Worm (Caenorhabditis elegans) whole organism, L4 larva: Measurements from ENCODE around the gene F52D2.12.

Experiments used
- F37D6.2 ChIP-seq: sonication (generic microtip); optimal IDR thresholded peaks from 2 replicates; lab custom pipeline; 2016; ENCODE audit warnings: mild to moderate bottlenecking, missing genetic modification characterization, missing compliant biosample characterization
- F44E2.7 ChIP-seq: fragments of 200-800 bp; sonication (Bioruptor generic); IDR thresholded peaks from 2 replicates; pipeline ENCODE4 v2.1.2; 2022; ENCODE audit warnings: missing genetic modification characterization, missing compliant biosample characterization
- Y105C5A.15 ChIP-seq: fragments of 200-800 bp; sonication (Bioruptor generic); IDR thresholded peaks from 2 replicates; pipeline ENCODE4 v1.3.6; 2022; ENCODE audit warnings: missing genetic modification characterization, missing compliant biosample characterization
- Y75B8A.6 ChIP-seq: fragments of 200-800 bp; sonication (Bioruptor generic); IDR thresholded peaks from 2 replicates; pipeline ENCODE4 v1.3.6; 2022; ENCODE audit warnings: missing genetic modification reagents, missing genetic modification characterization, missing compliant biosample characterization
- aha-1 ChIP-seq: fragments of 150-350 bp; peaks from one replicate; lab custom pipeline; 2014; ENCODE audit warnings: missing biosample characterization, missing genetic modification characterization
- aly-2 ChIP-seq: sonication (generic microtip); optimal IDR thresholded peaks from 2 replicates; lab custom pipeline; 2018; ENCODE audit warnings: missing biosample characterization, missing genetic modification characterization
- ama-1 ChIP-seq: fragments of 150-350 bp; optimal IDR thresholded peaks from 2 replicates; lab custom pipeline; 2014; ENCODE audit warnings: inconsistent platforms, mixed read lengths
- arid-1 ChIP-seq: fragments of 200-800 bp; sonication (Bioruptor generic); conservative IDR thresholded peaks from 2 replicates; pipeline ENCODE4 v1.3.6; 2022; ENCODE audit warnings: missing genetic modification reagents, missing genetic modification characterization, missing compliant biosample characterization
- attf-4 ChIP-seq: sonication (generic microtip); optimal IDR thresholded peaks from 3 replicates; lab custom pipeline; 2017; ENCODE audit warnings: missing biosample characterization, missing genetic modification characterization
- ceh-32 ChIP-seq: sonication (generic microtip); optimal IDR thresholded peaks from 2 replicates; lab custom pipeline; 2016; ENCODE audit warnings: mild to moderate bottlenecking, missing genetic modification characterization, missing compliant biosample characterization; ENCODE audit not compliant: poor library complexity
- ces-1 ChIP-seq: fragments of 150-350 bp; sonication (generic microtip); optimal IDR thresholded peaks from 4 replicates; lab custom pipeline; 2014; ENCODE audit warnings: missing biosample characterization, missing genetic modification reagents, missing genetic modification characterization
- daf-16 ChIP-seq, 3 experiments: sonication (generic microtip); optimal IDR thresholded peaks; 2 replicates each; lab custom pipeline; 2016 to 2017; ENCODE audit warnings: missing genetic modification characterization in 3 of 3, missing genetic modification reagents in 3 of 3, mild to moderate bottlenecking in 2 of 3, missing compliant biosample characterization in 2 of 3, missing biosample characterization in 1 of 3, moderate library complexity in 1 of 3
- dmd-8 ChIP-seq: fragments of 200-800 bp; sonication (Bioruptor generic); IDR thresholded peaks from 2 replicates; pipeline ENCODE4 v1.3.6; 2022; ENCODE audit warnings: missing genetic modification characterization, missing compliant biosample characterization
- dmd-9 ChIP-seq: fragments of 200-800 bp; sonication (Bioruptor generic); IDR thresholded peaks from 2 replicates; pipeline ENCODE4 v1.3.6; 2022; ENCODE audit warnings: missing genetic modification reagents, missing genetic modification characterization, missing compliant biosample characterization
- dpl-1 ChIP-seq: fragments of 150-350 bp; optimal IDR thresholded peaks from 2 replicates; lab custom pipeline; 2014; ENCODE audit warnings: missing biosample characterization, missing genetic modification reagents, missing genetic modification characterization
- duxl-1 ChIP-seq: sonication (generic microtip); optimal IDR thresholded peaks from 2 replicates; lab custom pipeline; 2016; ENCODE audit warnings: mild to moderate bottlenecking, missing genetic modification characterization, moderate library complexity, missing compliant biosample characterization; ENCODE audit not compliant: poor library complexity
- egl-27 ChIP-seq: sonication (generic microtip); optimal IDR thresholded peaks from 3 replicates; lab custom pipeline; 2017; ENCODE audit warnings: missing biosample characterization, missing genetic modification reagents, missing genetic modification characterization
- fkh-10 ChIP-seq: fragments of 150-350 bp; optimal IDR thresholded peaks from 2 replicates; lab custom pipeline; 2014; ENCODE audit warnings: missing biosample characterization, missing genetic modification reagents, missing genetic modification characterization
- gei-8 ChIP-seq: fragments of 200-800 bp; sonication (Bioruptor generic); optimal IDR thresholded peaks from 2 replicates; lab custom pipeline; 2018; ENCODE audit warnings: mild to moderate bottlenecking, missing genetic modification characterization, missing compliant biosample characterization
- hlh-30 ChIP-seq: sonication (generic microtip); optimal IDR thresholded peaks from 2 replicates; lab custom pipeline; 2017; ENCODE audit warnings: antibody characterized with exemption, mild to moderate bottlenecking, missing genetic modification characterization, missing compliant biosample characterization; ENCODE audit not compliant: insufficient read depth
- hmg-1.1 ChIP-seq: fragments of 200-800 bp; sonication (Bioruptor generic); IDR thresholded peaks from 2 replicates; pipeline ENCODE4 v1.3.6; 2022; ENCODE audit warnings: missing genetic modification reagents, missing genetic modification characterization, missing compliant biosample characterization
- lin-39 ChIP-seq: fragments of 150-350 bp; optimal IDR thresholded peaks from 2 replicates; lab custom pipeline; 2014; ENCODE audit warnings: missing biosample characterization, missing genetic modification reagents, missing genetic modification characterization
- lir-3 ChIP-seq: sonication (generic microtip); optimal IDR thresholded peaks from 2 replicates; lab custom pipeline; 2016; ENCODE audit warnings: mild to moderate bottlenecking, missing genetic modification characterization, missing compliant biosample characterization
- mdt-29 ChIP-seq: fragments of 200-800 bp; sonication (Bioruptor generic); IDR thresholded peaks from 2 replicates; pipeline ENCODE4 v1.3.6; 2022; ENCODE audit warnings: missing genetic modification reagents, missing genetic modification characterization, missing compliant biosample characterization
- nhr-10 ChIP-seq: fragments of 150-350 bp; optimal IDR thresholded peaks from 2 replicates; lab custom pipeline; 2014; ENCODE audit warnings: missing biosample characterization, missing genetic modification characterization
- nhr-42 ChIP-seq: fragments of 200-800 bp; sonication (Bioruptor generic); IDR thresholded peaks from 2 replicates; pipeline ENCODE4 v1.3.6; 2022; ENCODE audit warnings: missing genetic modification characterization, missing compliant biosample characterization
- nhr-48 ChIP-seq: sonication (generic microtip); optimal IDR thresholded peaks from 2 replicates; lab custom pipeline; 2016; ENCODE audit warnings: mild to moderate bottlenecking, missing genetic modification characterization, missing compliant biosample characterization
- nhr-77 ChIP-seq: fragments of 150-350 bp; optimal IDR thresholded peaks from 2 replicates; lab custom pipeline; 2014; ENCODE audit warnings: missing biosample characterization, missing genetic modification characterization
- pqm-1 ChIP-seq: sonication (generic microtip); optimal IDR thresholded peaks from 2 replicates; lab custom pipeline; 2017; ENCODE audit warnings: missing biosample characterization, missing genetic modification characterization
- skn-1 ChIP-seq: fragments of 150-350 bp; optimal IDR thresholded peaks from 2 replicates; lab custom pipeline; 2014; ENCODE audit warnings: missing biosample characterization, missing genetic modification characterization
- snpc-4 ChIP-seq: fragments of 150-350 bp; optimal IDR thresholded peaks from 2 replicates; lab custom pipeline; 2014; ENCODE audit warnings: missing biosample characterization, missing genetic modification characterization
- spr-1 ChIP-seq: sonication (generic microtip); optimal IDR thresholded peaks from 2 replicates; lab custom pipeline; 2016; ENCODE audit warnings: mild to moderate bottlenecking, missing genetic modification characterization, missing compliant biosample characterization
- spr-3 ChIP-seq: fragments of 200-800 bp; sonication (Bioruptor generic); optimal IDR thresholded peaks from 2 replicates; lab custom pipeline; 2018; ENCODE audit warnings: mild to moderate bottlenecking, missing genetic modification characterization, missing compliant biosample characterization
- tra-1 ChIP-seq: fragments of 200-800 bp; sonication (Bioruptor generic); IDR thresholded peaks from 2 replicates; pipeline ENCODE4 v1.3.6; 2022; ENCODE audit warnings: missing genetic modification reagents, missing genetic modification characterization, missing compliant biosample characterization
- unc-130 ChIP-seq: sonication (generic microtip); optimal IDR thresholded peaks from 2 replicates; lab custom pipeline; 2016; ENCODE audit warnings: missing genetic modification reagents, missing genetic modification characterization, missing compliant biosample characterization
- unc-62 ChIP-seq, 3 experiments: fragments of 150-350 bp in 1 of 3; sonication (generic microtip); optimal IDR thresholded peaks in 2 of 3; peaks in 1 of 3; 1 replicate in 1 of 3; 2 replicates in 2 of 3; lab custom pipeline; 2014 to 2017; ENCODE audit warnings: missing biosample characterization in 3 of 3, missing genetic modification characterization in 3 of 3, missing genetic modification reagents in 3 of 3, missing genotype in 1 of 3
- ztf-7 ChIP-seq: fragments of 150-350 bp; optimal IDR thresholded peaks from 2 replicates; lab custom pipeline; 2014; ENCODE audit warnings: missing biosample characterization, missing genetic modification characterization

The F52D2.12 gene

DNA sequence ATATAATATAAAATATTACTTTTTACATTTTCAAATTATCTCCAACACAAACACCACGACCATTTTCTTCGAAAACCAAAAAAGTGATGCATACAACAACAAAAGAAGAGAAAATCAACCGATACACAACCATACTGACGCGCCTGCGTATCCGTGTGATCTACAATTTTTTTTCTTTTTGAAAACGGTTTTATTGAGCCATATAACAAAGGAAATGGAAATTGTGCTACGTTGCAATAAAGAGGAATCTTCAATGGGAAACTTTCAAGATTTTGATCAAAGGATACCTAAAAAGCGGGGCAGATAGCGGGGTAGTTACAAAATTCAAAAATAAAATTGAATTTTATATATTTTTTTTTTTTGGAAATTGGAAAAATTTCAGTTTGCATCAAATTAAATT, 3.1 kb upstream of the F52D2.12 start, which contains the start of gene F52D2.5:
TSS of gene F52D2.5 (minus strand) at position 101 of the 400 bp plus-strand sequence.
- TF ChIP-seq arid-1 (GFP tag; lab: Robert Waterston, UW) (no peak), Y105C5A.15 (GFP tag; lab: Robert Waterston, UW) (no peak), hlh-30 (tag; lab: Kevin White, UChicago) (no peak), lin-39 (tag; lab: Kevin White, UChicago) (no peak), unc-130 (GFP tag; lab: Kevin White, UChicago) (no peak), daf-16 (GFP tag; optimal IDR thresholded peaks at IDR 0.05; lab: Kevin White, UChicago) (no peak), daf-16 (tag; optimal IDR thresholded peaks at IDR 0.05; lab: Kevin White, UChicago) (no peak), egl-27 (tag; lab: Kevin White, UChicago) (no peak), ama-1 (lab: Kevin White, UChicago) (no peak), gei-8 (no peak), fkh-10 (GFP tag; lab: Kevin White, UChicago) (no peak), nhr-77 (tag; lab: Kevin White, UChicago) (no peak), skn-1 (tag; lab: Kevin White, UChicago) (no peak), ztf-7 (tag; lab: Kevin White, UChicago) (no peak), ceh-32 (tag; lab: Kevin White, UChicago) (no peak)

DNA sequence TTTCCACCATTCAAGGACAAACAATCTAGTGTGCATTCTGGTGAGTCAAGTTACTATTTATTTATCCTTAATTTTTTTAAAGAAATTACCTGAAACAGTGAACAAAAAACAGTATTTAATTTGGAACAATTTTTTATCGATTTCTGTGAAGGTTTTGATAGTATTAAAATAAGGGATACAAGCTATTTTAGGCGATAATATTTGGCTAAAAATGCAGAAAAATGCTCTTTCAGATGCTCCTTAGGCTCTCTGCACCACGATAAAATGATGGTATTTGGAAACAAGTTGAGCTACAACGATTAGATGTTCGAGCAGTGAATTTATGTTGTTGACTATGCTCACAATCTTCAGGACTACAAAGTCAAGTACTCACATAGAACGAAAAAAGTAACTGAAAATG, 2.1 kb upstream of the F52D2.12 start, which contains the start of gene F52D2.6:
TSS of gene F52D2.6 (plus strand) at position 301 of the 400 bp plus-strand sequence.
- TF ChIP-seq unc-62 (GFP tag; optimal IDR thresholded peaks at IDR 0.05 in 1 of 2; lab: Kevin White, UChicago) (peak in 1 of 2 experiments; percentile 37), unc-62 (tag; optimal IDR thresholded peaks at IDR 0.05; lab: Kevin White, UChicago) (no peak), lir-3 (tag; lab: Kevin White, UChicago) (no peak)
- TF ChIP-seq, all 104 proteins: peak for 1

DNA sequence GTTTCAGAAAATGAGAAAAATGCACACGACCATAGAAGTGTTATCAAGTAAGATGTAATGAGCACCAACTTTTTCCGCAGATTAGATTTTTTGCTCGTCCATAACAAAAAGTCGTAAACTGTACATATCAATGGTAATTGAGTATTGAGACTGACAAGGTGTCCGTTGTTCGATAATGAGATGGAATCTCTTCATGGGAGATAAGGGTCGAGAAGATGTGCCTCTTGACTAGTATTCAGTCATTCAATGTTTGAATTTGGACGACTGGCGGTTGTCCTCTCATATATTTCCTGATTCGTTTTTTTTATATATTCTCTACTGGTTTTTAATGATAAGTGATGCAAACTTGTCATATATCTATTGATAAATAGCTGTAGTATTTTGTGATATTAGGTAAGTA, 3.8 kb downstream of the F52D2.12 start:
- TF ChIP-seq aha-1 (tag; lab: Kevin White, UChicago) (peak; percentile 20), nhr-10 (no peak)

DNA sequence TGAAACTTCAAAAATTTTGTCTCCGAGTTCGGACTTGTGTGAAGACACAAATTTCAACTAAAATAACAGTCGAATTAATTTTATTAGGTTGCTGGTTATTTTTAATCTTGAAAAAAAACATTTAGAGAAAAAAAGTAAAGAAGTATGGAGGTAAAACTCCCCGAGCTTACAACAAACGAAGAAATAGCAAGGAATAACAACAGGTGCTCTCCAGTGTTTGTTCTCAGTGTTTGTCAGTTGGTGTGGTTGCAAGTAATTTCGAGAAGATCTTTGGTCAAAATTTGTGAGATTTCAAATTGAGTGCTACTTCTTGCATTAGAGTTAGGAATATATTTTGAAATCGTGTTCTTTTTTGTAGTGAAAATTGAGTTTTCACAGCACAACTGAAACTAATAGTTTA, 7.0 kb downstream of the F52D2.12 start:
- no peak for TF ChIP-seq F44E2.7 (GFP tag; lab: Robert Waterston, UW)
- TF ChIP-seq ces-1: no peak
- TF ChIP-seq spr-1: no peak

DNA sequence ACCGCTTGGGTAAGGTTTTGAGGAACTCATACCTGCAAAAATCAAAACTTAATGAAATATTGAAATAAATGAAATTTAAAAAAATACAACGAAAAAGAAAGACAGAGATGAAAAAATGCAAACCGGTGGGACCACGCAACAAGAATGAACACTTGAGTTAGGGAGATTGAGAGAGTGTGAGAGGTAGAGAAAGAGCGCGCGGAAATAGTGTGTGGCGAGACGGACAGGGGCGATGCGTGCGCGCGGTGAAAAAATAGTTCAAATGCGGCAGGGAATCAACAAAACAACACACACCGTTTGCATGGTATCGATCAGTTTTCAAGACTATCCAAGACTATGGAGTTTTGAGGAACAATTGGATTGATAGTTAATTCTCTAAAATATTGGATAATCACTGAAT, 11.8 kb downstream of the F52D2.12 start, which contains the start of gene meg-3:
TSS of gene meg-3 (minus strand) at position 32 of the 400 bp plus-strand sequence.
- TF ChIP-seq spr-3 (no peak), lin-39 (tag; lab: Kevin White, UChicago) (no peak), duxl-1 (peak; percentile 99), daf-16 (GFP tag; optimal IDR thresholded peaks at IDR 0.05; lab: Kevin White, UChicago) (peak in 1 of 2 experiments; percentile 26), daf-16 (tag; optimal IDR thresholded peaks at IDR 0.05; lab: Kevin White, UChicago) (no peak)

DNA sequence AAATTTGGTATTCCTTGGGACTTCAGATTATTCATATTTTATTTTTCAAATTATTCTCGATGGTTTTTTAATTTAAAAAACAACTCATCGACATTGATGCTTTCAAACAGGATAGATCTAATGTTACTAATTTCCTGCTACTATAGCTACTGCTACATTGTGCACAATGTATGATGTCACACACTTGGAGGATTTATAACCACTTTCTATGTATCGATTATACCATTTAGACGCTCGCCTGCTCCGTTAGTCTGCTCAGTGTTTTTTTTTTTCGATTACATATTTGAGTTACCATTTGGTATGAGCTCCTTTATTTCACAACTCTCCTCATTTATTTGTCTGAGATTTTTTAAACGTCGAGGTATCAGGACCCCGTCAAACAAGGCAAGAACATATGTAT, 12.6 kb downstream of the F52D2.12 start, which contains the start of gene Y40A1A.2:
TSS of gene Y40A1A.2 (plus strand) at position 301 of the 400 bp plus-strand sequence.
- TF ChIP-seq pqm-1 (tag; lab: Kevin White, UChicago) (no peak), dmd-8 (no peak), dmd-9 (GFP tag; lab: Robert Waterston, UW) (no peak), F37D6.2 (tag; lab: Kevin White, UChicago) (no peak), mdt-29 (GFP tag; lab: Robert Waterston, UW) (no peak), tra-1 (GFP tag; lab: Robert Waterston, UW) (no peak), nhr-42 (no peak), aly-2 (tag; lab: Kevin White, UChicago) (no peak), Y75B8A.6 (GFP tag; lab: Robert Waterston, UW) (no peak), attf-4 (tag; lab: Kevin White, UChicago) (no peak), dpl-1 (no peak), snpc-4 (tag; lab: Kevin White, UChicago) (no peak), ces-1 (no peak), hmg-1.1 (GFP tag; lab: Robert Waterston, UW) (no peak), nhr-48 (no peak), fkh-10 (GFP tag; lab: Kevin White, UChicago) (no peak), spr-3 (no peak)
